Worm (Caenorhabditis elegans) whole organism, L3 larva: ENCODE measurements around the gene cest-7.

Experiments
- R02D3.7 ChIP-seq: fragments of 150-350 bp; optimal IDR thresholded peaks from 2 replicates; lab custom pipeline; 2014; ENCODE audit warnings: missing biosample characterization, missing genetic modification characterization
- ZK546.5 ChIP-seq: sonication (generic microtip); optimal IDR thresholded peaks from 2 replicates; lab custom pipeline; 2017; ENCODE audit warnings: missing biosample characterization, missing genetic modification characterization
- aly-2 ChIP-seq: fragments of 150-350 bp; optimal IDR thresholded peaks from 2 replicates; lab custom pipeline; 2014; ENCODE audit warnings: missing biosample characterization, missing genetic modification characterization
- ceh-16 ChIP-seq: sonication (generic microtip); optimal IDR thresholded peaks from 2 replicates; lab custom pipeline; 2017; ENCODE audit warnings: missing biosample characterization, missing genetic modification characterization
- ceh-28 ChIP-seq: fragments of 150-350 bp; optimal IDR thresholded peaks from 2 replicates; lab custom pipeline; 2014; ENCODE audit warnings: missing biosample characterization, missing genetic modification reagents, missing genetic modification characterization
- egl-27 ChIP-seq: sonication (generic microtip); optimal IDR thresholded peaks from 4 replicates; lab custom pipeline; 2017; ENCODE audit warnings: missing biosample characterization, missing genetic modification reagents, missing genetic modification characterization
- egl-5 ChIP-seq: fragments of 150-350 bp; optimal IDR thresholded peaks from 2 replicates; lab custom pipeline; 2017; ENCODE audit warnings: missing biosample characterization, missing genetic modification reagents, missing genetic modification characterization, inconsistent platforms
- elt-1 ChIP-seq: fragments of 150-350 bp; optimal IDR thresholded peaks from 2 replicates; lab custom pipeline; 2014; ENCODE audit warnings: missing biosample characterization, missing genetic modification characterization
- elt-2 ChIP-seq: sonication (generic microtip); optimal IDR thresholded peaks from 2 replicates; lab custom pipeline; 2016; ENCODE audit warnings: missing genetic modification reagents, mild to moderate bottlenecking, missing genetic modification characterization, missing compliant biosample characterization
- eor-1 ChIP-seq, 2 experiments: fragments of 150-350 bp; optimal IDR thresholded peaks; 2 replicates each; lab custom pipeline; 2014 to 2018; ENCODE audit warnings: missing biosample characterization in 2 of 2, missing genetic modification characterization in 2 of 2
- fkh-2 ChIP-seq: fragments of 150-350 bp; optimal IDR thresholded peaks from 2 replicates; lab custom pipeline; 2014; ENCODE audit warnings: missing biosample characterization, missing genetic modification reagents, missing genetic modification characterization
- fos-1 ChIP-seq: fragments of 150-350 bp; optimal IDR thresholded peaks from 2 replicates; lab custom pipeline; 2014; ENCODE audit warnings: missing biosample characterization, missing genetic modification characterization
- hmg-11 ChIP-seq: sonication (generic microtip); optimal IDR thresholded peaks from 2 replicates; lab custom pipeline; 2016; ENCODE audit warnings: missing genetic modification characterization, missing compliant biosample characterization
- jun-1 ChIP-seq: fragments of 150-350 bp; optimal IDR thresholded peaks from 2 replicates; lab custom pipeline; 2014; ENCODE audit warnings: missing biosample characterization, missing genetic modification reagents, missing genetic modification characterization
- lin-15B ChIP-seq: fragments of 150-350 bp; optimal IDR thresholded peaks from 2 replicates; lab custom pipeline; 2014; ENCODE audit warnings: missing biosample characterization, missing genetic modification characterization
- lin-39 ChIP-seq: fragments of 150-350 bp; optimal IDR thresholded peaks from 2 replicates; lab custom pipeline; 2018; ENCODE audit warnings: missing biosample characterization, missing genetic modification reagents, missing genetic modification characterization
- mdl-1 ChIP-seq: fragments of 150-350 bp; optimal IDR thresholded peaks from 2 replicates; lab custom pipeline; 2014; ENCODE audit warnings: missing biosample characterization, missing genetic modification characterization
- mml-1 ChIP-seq: fragments of 150-350 bp; sonication (generic microtip); optimal IDR thresholded peaks from 3 replicates; lab custom pipeline; 2014; ENCODE audit warnings: missing biosample characterization, missing genetic modification characterization
- nhr-11 ChIP-seq: fragments of 150-350 bp; optimal IDR thresholded peaks from 2 replicates; lab custom pipeline; 2014; ENCODE audit warnings: missing biosample characterization, missing genetic modification characterization
- nhr-12 ChIP-seq: fragments of 150-350 bp; optimal IDR thresholded peaks from 2 replicates; lab custom pipeline; 2014; ENCODE audit warnings: missing biosample characterization, missing genetic modification characterization
- nhr-23 ChIP-seq: fragments of 150-350 bp; optimal IDR thresholded peaks from 2 replicates; lab custom pipeline; 2014; ENCODE audit warnings: missing biosample characterization, missing genetic modification reagents, missing genetic modification characterization
- nhr-237 ChIP-seq: fragments of 150-350 bp; optimal IDR thresholded peaks from 2 replicates; lab custom pipeline; 2014; ENCODE audit warnings: missing biosample characterization, missing genetic modification characterization
- nhr-28 ChIP-seq: fragments of 150-350 bp; optimal IDR thresholded peaks from 2 replicates; lab custom pipeline; 2014; ENCODE audit warnings: missing biosample characterization, missing genetic modification characterization
- nhr-43 ChIP-seq: sonication (generic microtip); optimal IDR thresholded peaks from 2 replicates; lab custom pipeline; 2016; ENCODE audit warnings: mild to moderate bottlenecking, missing genetic modification characterization, missing compliant biosample characterization; ENCODE audit not compliant: poor library complexity, severe bottlenecking
- nhr-67 ChIP-seq: fragments of 150-350 bp; optimal IDR thresholded peaks from 2 replicates; lab custom pipeline; 2014; ENCODE audit warnings: missing biosample characterization, missing genetic modification characterization
- nhr-76 ChIP-seq: fragments of 150-350 bp; sonication (generic microtip); optimal IDR thresholded peaks from 5 replicates; lab custom pipeline; 2014; ENCODE audit warnings: missing biosample characterization, missing genetic modification characterization
- pha-4 ChIP-seq: fragments of 150-350 bp; optimal IDR thresholded peaks from 2 replicates; lab custom pipeline; 2014; ENCODE audit warnings: missing biosample characterization, missing genetic modification reagents, missing genetic modification characterization
- pqm-1 ChIP-seq: fragments of 150-350 bp; optimal IDR thresholded peaks from 2 replicates; lab custom pipeline; 2017; ENCODE audit warnings: missing biosample characterization, missing genetic modification characterization, inconsistent platforms
- skn-1 ChIP-seq: fragments of 150-350 bp; optimal IDR thresholded peaks from 2 replicates; lab custom pipeline; 2014; ENCODE audit warnings: missing biosample characterization, missing genetic modification characterization
- snpc-4 ChIP-seq: fragments of 150-350 bp; optimal IDR thresholded peaks from 2 replicates; lab custom pipeline; 2014; ENCODE audit warnings: missing biosample characterization, missing genetic modification characterization
- unc-39 ChIP-seq: sonication (generic microtip); optimal IDR thresholded peaks from 4 replicates; lab custom pipeline; 2017; ENCODE audit warnings: missing biosample characterization, missing genetic modification characterization
- unc-62 ChIP-seq: fragments of 150-350 bp; sonication (generic microtip); optimal IDR thresholded peaks from 4 replicates; lab custom pipeline; 2014; ENCODE audit warnings: missing biosample characterization, missing genetic modification reagents, missing genetic modification characterization
- zag-1 ChIP-seq: fragments of 150-350 bp; optimal IDR thresholded peaks from 2 replicates; lab custom pipeline; 2014; ENCODE audit warnings: missing biosample characterization, missing genetic modification characterization
- ztf-4 ChIP-seq: fragments of 150-350 bp; optimal IDR thresholded peaks from 2 replicates; lab custom pipeline; 2014; ENCODE audit warnings: missing biosample characterization, missing genetic modification characterization

Gene cest-7

DNA sequence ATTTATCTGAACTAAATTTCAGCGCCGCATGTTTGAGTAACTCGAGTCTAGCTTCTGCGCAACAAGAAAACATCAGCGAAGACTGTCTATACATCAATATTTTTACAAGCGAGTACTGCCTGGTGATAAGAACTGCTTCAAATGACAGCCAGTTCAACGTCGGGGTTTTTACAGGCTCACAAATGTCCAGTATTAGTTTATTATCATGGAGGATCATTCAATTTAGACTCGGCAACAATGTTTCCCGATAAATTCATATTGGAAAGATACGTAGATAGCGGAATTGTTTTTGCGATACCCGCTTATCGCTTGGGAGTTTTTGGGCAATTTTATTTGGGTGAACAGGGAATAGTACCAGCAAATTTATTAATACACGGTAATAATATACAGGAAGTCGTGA lies 606 bp downstream of the cest-7 start:
- TF ChIP-seq unc-39 (tag; lab: Kevin White, UChicago) (no peak), pqm-1 (tag; lab: Kevin White, UChicago) (peak; percentile 5), lin-15B (tag; lab: Kevin White, UChicago) (no peak), nhr-11 (no peak), skn-1 (tag; lab: Kevin White, UChicago) (no peak), nhr-76 (tag; lab: Kevin White, UChicago) (no peak), elt-2 (tag; lab: Kevin White, UChicago) (peak; percentile 74), ceh-16 (no peak), fkh-2 (no peak)

DNA sequence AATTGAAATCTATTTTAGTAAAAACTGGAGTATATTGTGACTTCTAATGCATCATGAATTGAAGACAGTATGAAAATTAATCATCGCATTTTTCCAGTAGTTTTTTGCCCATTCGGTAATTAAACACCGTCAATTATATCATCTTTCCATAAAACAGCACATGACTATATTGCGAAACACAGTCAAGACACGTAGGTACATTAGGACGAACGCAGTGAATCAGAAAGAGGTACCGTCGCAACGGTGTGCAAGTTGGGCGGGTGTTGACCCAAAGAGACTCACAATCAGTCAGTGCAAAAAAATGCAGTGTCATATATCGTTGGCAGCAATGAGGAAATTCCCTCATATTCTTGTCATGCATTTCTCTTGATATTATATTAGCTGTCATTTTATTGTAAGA lies 4.7 kb downstream of the cest-7 start:
- TF ChIP-seq elt-2 (tag; lab: Kevin White, UChicago) (peak; percentile 33), pha-4 (tag; lab: Kevin White, UChicago) (peak; percentile 37), R02D3.7 (tag; lab: Kevin White, UChicago) (no peak), pqm-1 (tag; lab: Kevin White, UChicago) (peak; percentile 41)

DNA sequence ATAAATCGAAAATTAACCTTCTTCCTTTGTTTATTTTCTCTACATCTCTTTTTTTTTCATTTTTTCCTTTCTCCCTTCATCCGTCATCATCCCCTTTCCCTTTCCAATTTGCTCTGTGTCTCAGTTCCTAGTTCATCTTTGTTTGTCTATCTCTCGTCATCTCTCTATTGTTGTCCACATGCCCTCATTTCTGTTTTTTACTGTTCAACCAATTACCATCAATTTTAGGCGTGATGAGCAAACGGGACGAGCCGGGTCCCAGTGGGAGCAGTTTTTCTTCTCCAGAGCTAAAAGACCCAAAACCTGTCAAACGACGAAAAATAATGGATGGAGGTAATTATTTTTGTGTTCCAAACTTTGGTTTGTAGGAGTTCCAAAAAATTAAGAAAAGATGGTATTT lies 5.6 kb downstream of the cest-7 start, which contains the start of gene C23H4.6:
TSS of gene C23H4.6 (plus strand) at position 219 of the 400 bp plus-strand sequence.
- TF ChIP-seq zag-1 (tag; lab: Kevin White, UChicago) (no peak), mml-1 (tag; lab: Kevin White, UChicago) (no peak), nhr-67 (tag; lab: Kevin White, UChicago) (no peak), unc-39 (tag; lab: Kevin White, UChicago) (no peak)

DNA sequence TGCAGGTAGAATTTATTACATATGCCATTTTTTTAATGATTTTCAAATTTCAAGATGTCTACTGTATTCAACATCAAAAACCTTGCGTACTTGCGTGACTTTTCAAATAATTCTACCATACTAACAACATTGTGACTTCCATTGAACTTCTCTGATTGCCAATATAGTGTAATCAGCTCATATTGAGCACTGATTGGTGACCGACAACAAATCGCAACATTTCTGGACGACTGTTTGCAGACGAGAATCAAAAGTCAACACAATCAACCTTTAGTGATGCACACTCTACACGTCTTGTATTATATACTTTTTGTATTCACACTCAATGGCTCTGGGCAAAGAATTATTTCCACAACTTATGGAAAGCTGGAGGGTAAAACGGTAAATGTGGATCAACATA lies 11.7 kb downstream of the cest-7 start, which contains the start of gene cest-3:
TSS of gene cest-3 (plus strand) at position 190 of the 400 bp plus-strand sequence.
- TF ChIP-seq pha-4 (tag; lab: Kevin White, UChicago): peak; percentile 53
- no peak for TF ChIP-seq nhr-237 (tag; lab: Kevin White, UChicago)
- peak; percentile 50 for TF ChIP-seq pqm-1 (tag; lab: Kevin White, UChicago)
- TF ChIP-seq aly-2 (tag; lab: Kevin White, UChicago): no peak
- peak; percentile 37 for TF ChIP-seq elt-2 (tag; lab: Kevin White, UChicago)

DNA sequence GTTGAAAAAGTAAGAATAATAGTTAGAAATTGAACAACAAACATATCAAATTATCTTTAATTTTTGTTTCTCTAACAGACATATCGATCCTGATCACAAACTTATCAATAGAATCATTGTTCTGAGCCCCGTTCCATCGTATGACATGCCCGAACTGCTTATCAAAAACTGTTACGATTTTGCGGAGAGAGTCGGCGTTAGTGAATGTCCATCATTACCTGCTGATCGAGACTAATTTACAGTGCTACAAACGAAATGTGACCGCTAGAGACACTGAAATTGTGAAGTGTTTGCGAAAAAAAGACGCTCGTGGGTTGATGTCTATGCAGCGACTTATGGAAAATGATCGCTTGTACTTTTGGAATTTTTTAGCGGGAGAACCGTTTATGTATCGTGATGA lies 13.2 kb downstream of the cest-7 start:
- TF ChIP-seq unc-62 (GFP tag; lab: Kevin White, UChicago): no peak
- TF ChIP-seq nhr-237 (tag; lab: Kevin White, UChicago): no peak
- no peak for TF ChIP-seq egl-27 (tag; lab: Kevin White, UChicago)
- TF ChIP-seq elt-1 (tag; lab: Kevin White, UChicago): no peak
- TF ChIP-seq zag-1 (tag; lab: Kevin White, UChicago): no peak
- TF ChIP-seq elt-2 (tag; lab: Kevin White, UChicago): peak; percentile 39

DNA sequence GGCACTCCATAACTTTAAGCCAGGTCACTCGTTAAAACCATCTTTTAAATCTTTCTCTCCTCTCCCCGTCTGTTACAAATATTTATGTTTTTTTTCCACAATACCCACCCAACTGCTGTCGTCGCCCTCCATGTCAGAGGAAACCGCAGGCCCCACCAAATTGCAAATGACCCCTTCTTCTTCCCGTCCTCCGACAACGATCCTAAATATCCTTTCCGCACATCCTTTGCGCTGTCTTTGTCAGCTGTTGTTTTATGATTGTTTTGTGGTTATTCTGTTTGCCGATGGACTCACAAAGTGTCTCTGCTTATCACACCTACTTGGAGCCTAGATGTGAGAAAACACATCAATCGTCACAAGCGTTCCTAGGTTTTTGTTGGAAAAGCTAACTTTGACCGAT lies 18.4 kb downstream of the cest-7 start:
- TF ChIP-seq eor-1 (tag; optimal IDR thresholded peaks at IDR 0.05; lab: Kevin White, UChicago) (no peak), mdl-1 (tag; lab: Kevin White, UChicago) (no peak), hmg-11 (tag; lab: Kevin White, UChicago) (no peak), lin-39 (tag; lab: Kevin White, UChicago) (no peak), nhr-12 (tag; lab: Kevin White, UChicago) (no peak), egl-27 (tag; lab: Kevin White, UChicago) (no peak), pha-4 (tag; lab: Kevin White, UChicago) (no peak), snpc-4 (tag; lab: Kevin White, UChicago) (no peak), ceh-28 (tag; lab: Kevin White, UChicago) (no peak), elt-2 (tag; lab: Kevin White, UChicago) (no peak), fkh-2 (no peak), ztf-4 (no peak), ZK546.5 (tag; lab: Kevin White, UChicago) (no peak), mml-1 (tag; lab: Kevin White, UChicago) (no peak)

DNA sequence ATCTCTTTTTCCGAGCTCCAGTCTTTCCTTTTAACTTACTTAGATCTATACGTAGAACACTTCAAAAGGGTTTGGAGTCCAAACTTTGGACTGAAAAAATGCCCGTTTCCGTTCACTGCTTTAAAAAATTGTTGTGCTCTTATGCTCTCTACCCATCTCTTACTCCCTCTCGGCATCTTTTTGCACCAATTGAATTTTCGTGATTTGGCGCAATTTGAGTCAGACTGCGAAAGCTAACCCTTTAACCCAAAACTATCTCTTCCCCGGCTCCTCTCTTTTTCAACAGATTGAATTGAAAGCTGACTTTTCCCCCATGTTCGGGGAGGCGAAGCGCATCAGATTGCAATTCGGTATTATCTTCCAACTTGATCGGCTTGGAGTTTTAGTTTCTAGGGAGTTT lies 22.4 kb downstream of the cest-7 start:
- TF ChIP-seq hmg-11 (tag; lab: Kevin White, UChicago): no peak
- no peak for TF ChIP-seq ZK546.5 (tag; lab: Kevin White, UChicago)
- no peak for TF ChIP-seq nhr-23 (tag; lab: Kevin White, UChicago)
- no peak for TF ChIP-seq egl-5 (tag; lab: Kevin White, UChicago)
- no peak for TF ChIP-seq unc-39 (tag; lab: Kevin White, UChicago)
- TF ChIP-seq aly-2 (tag; lab: Kevin White, UChicago): no peak
- no peak for TF ChIP-seq pqm-1 (tag; lab: Kevin White, UChicago)
- no peak for TF ChIP-seq fos-1 (tag; lab: Kevin White, UChicago)
- TF ChIP-seq jun-1 (tag; lab: Kevin White, UChicago): no peak
- TF ChIP-seq lin-39 (tag; lab: Kevin White, UChicago): no peak
- TF ChIP-seq snpc-4 (tag; lab: Kevin White, UChicago): no peak
- no peak for TF ChIP-seq nhr-67 (tag; lab: Kevin White, UChicago)
- TF ChIP-seq ceh-16: no peak
- TF ChIP-seq nhr-28: no peak
- TF ChIP-seq lin-15B (tag; lab: Kevin White, UChicago): no peak
- no peak for TF ChIP-seq nhr-43 (tag; lab: Kevin White, UChicago)
- TF ChIP-seq ceh-28 (tag; lab: Kevin White, UChicago): no peak
- TF ChIP-seq, all 47 proteins: peak for 0
